Worm (Caenorhabditis elegans) whole organism, L1 larva: Measurements from ENCODE around the gene col-153.

Experiments
- C16A3.4 ChIP-seq: fragments of 150-350 bp; optimal IDR thresholded peaks from 2 replicates; lab custom pipeline; 2014; ENCODE audit warnings: missing biosample characterization, missing genetic modification characterization
- F16B12.6 ChIP-seq: fragments of 150-350 bp; optimal IDR thresholded peaks from 2 replicates; lab custom pipeline; 2014; ENCODE audit warnings: missing biosample characterization, missing genetic modification characterization
- blmp-1 ChIP-seq: fragments of 150-350 bp; optimal IDR thresholded peaks from 2 replicates; lab custom pipeline; 2014; ENCODE audit warnings: missing biosample characterization, missing genetic modification characterization
- ceh-90 ChIP-seq: sonication (generic microtip); optimal IDR thresholded peaks from 2 replicates; lab custom pipeline; 2016; ENCODE audit warnings: missing genetic modification characterization, missing compliant biosample characterization
- dpl-1 ChIP-seq, 3 experiments: fragments of 150-350 bp in 2 of 3; sonication (generic microtip) in 1 of 3; optimal IDR thresholded peaks; 2 replicates each; lab custom pipeline; 2014 to 2017; ENCODE audit warnings: missing biosample characterization in 3 of 3, missing genetic modification characterization in 3 of 3, missing genetic modification reagents in 3 of 3
- dsc-1 ChIP-seq: sonication (generic microtip); optimal IDR thresholded peaks from 2 replicates; lab custom pipeline; 2016; ENCODE audit warnings: mild to moderate bottlenecking, missing genetic modification characterization, missing compliant biosample characterization
- efl-1 ChIP-seq, 4 experiments: fragments of 150-350 bp; optimal IDR thresholded peaks in 3 of 4; peaks in 1 of 4; 1 replicate in 1 of 4; 2 replicates in 3 of 4; lab custom pipeline; 2014; ENCODE audit warnings: missing biosample characterization in 2 of 4, missing genetic modification characterization in 2 of 4, missing genetic modification reagents in 2 of 4
- efl-3 ChIP-seq: fragments of 200-800 bp; sonication (Bioruptor generic); optimal IDR thresholded peaks from 2 replicates; lab custom pipeline; 2018; ENCODE audit warnings: mild to moderate bottlenecking, missing genetic modification characterization, missing compliant biosample characterization
- egl-13 ChIP-seq: sonication (generic microtip); optimal IDR thresholded peaks from 2 replicates; lab custom pipeline; 2016; ENCODE audit warnings: missing genotype, missing genetic modification reagents, missing genetic modification characterization, missing compliant biosample characterization
- egl-27 ChIP-seq, 2 experiments: fragments of 150-350 bp in 1 of 2; sonication (generic microtip); optimal IDR thresholded peaks; 3 replicates each; lab custom pipeline; 2017 to 2018; ENCODE audit warnings: missing biosample characterization in 2 of 2, missing genetic modification characterization in 2 of 2, missing genetic modification reagents in 2 of 2
- elt-2 ChIP-seq: sonication (generic microtip); optimal IDR thresholded peaks from 2 replicates; lab custom pipeline; 2016; ENCODE audit warnings: missing genetic modification characterization, mild to moderate bottlenecking, inconsistent platforms, missing compliant biosample characterization, missing genetic modification reagents
- fkh-4 ChIP-seq: sonication (generic microtip); optimal IDR thresholded peaks from 2 replicates; lab custom pipeline; 2016; ENCODE audit warnings: missing compliant biosample characterization, missing genetic modification characterization, borderline replicate concordance
- fkh-8 ChIP-seq: sonication (generic microtip); optimal IDR thresholded peaks from 2 replicates; lab custom pipeline; 2016; ENCODE audit warnings: mild to moderate bottlenecking, missing genetic modification characterization, missing compliant biosample characterization
- fos-1 ChIP-seq: fragments of 150-350 bp; optimal IDR thresholded peaks from 2 replicates; lab custom pipeline; 2014; ENCODE audit warnings: missing biosample characterization, missing genetic modification characterization
- grh-1 ChIP-seq: fragments of 200-800 bp; sonication (Bioruptor generic); IDR thresholded peaks from 2 replicates; pipeline ENCODE4 v1.3.6; 2022; ENCODE audit warnings: missing genetic modification reagents, missing genetic modification characterization, missing compliant biosample characterization
- hlh-4 ChIP-seq: sonication (generic microtip); optimal IDR thresholded peaks from 2 replicates; lab custom pipeline; 2016; ENCODE audit warnings: mild to moderate bottlenecking, missing genetic modification characterization, missing compliant biosample characterization
- hpl-2 ChIP-seq: fragments of 150-350 bp; optimal IDR thresholded peaks from 2 replicates; lab custom pipeline; 2014; ENCODE audit warnings: missing biosample characterization, missing genetic modification reagents, missing genetic modification characterization
- irx-1 ChIP-seq: sonication (generic microtip); optimal IDR thresholded peaks from 2 replicates; lab custom pipeline; 2016; ENCODE audit warnings: missing genetic modification characterization, missing compliant biosample characterization
- lin-13 ChIP-seq: fragments of 150-350 bp; optimal IDR thresholded peaks from 2 replicates; lab custom pipeline; 2014; ENCODE audit warnings: missing biosample characterization, missing genetic modification reagents, missing genetic modification characterization
- lin-14 ChIP-seq: fragments of 200-800 bp; sonication (Bioruptor generic); optimal IDR thresholded peaks from 2 replicates; lab custom pipeline; 2018; ENCODE audit warnings: mild to moderate bottlenecking, missing genetic modification characterization, moderate library complexity, missing compliant biosample characterization
- lin-15B ChIP-seq: fragments of 150-350 bp; sonication (generic microtip); optimal IDR thresholded peaks from 3 replicates; lab custom pipeline; 2014; ENCODE audit warnings: missing biosample characterization, missing genetic modification characterization
- lin-35 ChIP-seq, 2 experiments: fragments of 150-350 bp; optimal IDR thresholded peaks; 2 replicates each; lab custom pipeline; 2014; ENCODE audit warnings: missing biosample characterization in 2 of 2, missing genetic modification characterization in 2 of 2, missing genetic modification reagents in 2 of 2
- lin-39 ChIP-seq: fragments of 150-350 bp; optimal IDR thresholded peaks from 2 replicates; lab custom pipeline; 2014; ENCODE audit warnings: missing biosample characterization, missing genetic modification reagents, missing genetic modification characterization
- lir-3 ChIP-seq: sonication (generic microtip); optimal IDR thresholded peaks from 2 replicates; lab custom pipeline; 2016; ENCODE audit warnings: mild to moderate bottlenecking, missing genetic modification characterization, moderate library complexity, missing compliant biosample characterization; ENCODE audit not compliant: poor library complexity
- lsy-2 ChIP-seq, 2 experiments: fragments of 150-350 bp; optimal IDR thresholded peaks; 2 replicates each; lab custom pipeline; 2014; ENCODE audit warnings: missing biosample characterization in 2 of 2, missing genetic modification characterization in 2 of 2
- mdl-1 ChIP-seq, 2 experiments: fragments of 150-350 bp; optimal IDR thresholded peaks; 2 replicates each; lab custom pipeline; 2014 to 2017; ENCODE audit warnings: missing biosample characterization in 2 of 2, missing genetic modification characterization in 2 of 2, inconsistent platforms in 1 of 2
- nhr-11 ChIP-seq: fragments of 150-350 bp; optimal IDR thresholded peaks from 2 replicates; lab custom pipeline; 2014; ENCODE audit warnings: missing biosample characterization, missing genetic modification characterization
- nhr-20 ChIP-seq: sonication (generic microtip); optimal IDR thresholded peaks from 2 replicates; lab custom pipeline; 2016; ENCODE audit warnings: mild to moderate bottlenecking, missing genetic modification characterization, missing compliant biosample characterization
- nhr-237 ChIP-seq: fragments of 150-350 bp; optimal IDR thresholded peaks from 2 replicates; lab custom pipeline; 2014; ENCODE audit warnings: missing biosample characterization, missing genetic modification characterization
- nhr-71 ChIP-seq: sonication (generic microtip); optimal IDR thresholded peaks from 2 replicates; lab custom pipeline; 2016; ENCODE audit warnings: mild to moderate bottlenecking, missing genetic modification characterization, moderate library complexity, missing compliant biosample characterization
- nhr-76 ChIP-seq: sonication (generic microtip); optimal IDR thresholded peaks from 2 replicates; lab custom pipeline; 2017; ENCODE audit warnings: missing biosample characterization, missing genetic modification characterization
- nhr-84 ChIP-seq: sonication (generic microtip); optimal IDR thresholded peaks from 2 replicates; lab custom pipeline; 2017; ENCODE audit warnings: missing biosample characterization, missing genetic modification characterization
- nhr-85 ChIP-seq: sonication (generic microtip); peaks from one replicate; lab custom pipeline; 2016; ENCODE audit warnings: missing genetic modification characterization, inconsistent platforms, missing compliant biosample characterization
- pqm-1 ChIP-seq: sonication (generic microtip); optimal IDR thresholded peaks from 3 replicates; lab custom pipeline; 2017; ENCODE audit warnings: missing biosample characterization, missing genetic modification characterization
- snpc-4 ChIP-seq: fragments of 150-350 bp; optimal IDR thresholded peaks from 2 replicates; lab custom pipeline; 2014; ENCODE audit warnings: missing biosample characterization, missing genetic modification characterization
- sox-4 ChIP-seq: sonication (generic microtip); optimal IDR thresholded peaks from 2 replicates; lab custom pipeline; 2016; ENCODE audit warnings: missing genetic modification characterization, missing compliant biosample characterization
- sup-37 ChIP-seq: fragments of 200-800 bp; sonication (Bioruptor generic); optimal IDR thresholded peaks from 2 replicates; lab custom pipeline; 2018; ENCODE audit warnings: mild to moderate bottlenecking, missing genetic modification characterization, missing compliant biosample characterization
- tbx-2 ChIP-seq: sonication (generic microtip); optimal IDR thresholded peaks from 2 replicates; lab custom pipeline; 2016; ENCODE audit warnings: missing genetic modification characterization, missing compliant biosample characterization
- vab-15 ChIP-seq: sonication (generic microtip); optimal IDR thresholded peaks from 2 replicates; lab custom pipeline; 2017; ENCODE audit warnings: missing genotype, mild to moderate bottlenecking, missing genetic modification characterization, missing compliant biosample characterization
- zip-4 ChIP-seq: fragments of 200-800 bp; sonication (Bioruptor generic); optimal IDR thresholded peaks from 2 replicates; lab custom pipeline; 2018; ENCODE audit warnings: mild to moderate bottlenecking, missing genetic modification characterization, moderate library complexity, missing compliant biosample characterization
- ztf-11 ChIP-seq, 2 experiments: sonication (generic microtip); optimal IDR thresholded peaks; 2 replicates each; lab custom pipeline; 2016 to 2017; ENCODE audit warnings: missing genetic modification characterization in 2 of 2, missing biosample characterization in 1 of 2, missing compliant biosample characterization in 1 of 2
- ztf-4 ChIP-seq: fragments of 150-350 bp; optimal IDR thresholded peaks from 2 replicates; lab custom pipeline; 2014; ENCODE audit warnings: missing biosample characterization, missing genetic modification characterization

col-153 gene

ce11 chrV:10949511-10949910, at the start of gene col-153:
col-153 (plus strand) TSS chrV:10949811.
- TF ChIP-seq ztf-11 (tag; optimal IDR thresholded peaks at IDR 0.05; lab: Kevin White, UChicago) = no peak
- peak; percentile 86 for TF ChIP-seq blmp-1
- TF ChIP-seq lir-3 (tag; lab: Kevin White, UChicago) = no peak

- no peak for TF ChIP-seq nhr-237 (tag; lab: Kevin White, UChicago)
- no peak for TF ChIP-seq efl-1 (optimal IDR thresholded peaks at IDR 0.05; lab: Kevin White, UChicago)
- TF ChIP-seq efl-1 (GFP tag; optimal IDR thresholded peaks at IDR 0.05 in 1 of 2; lab: Kevin White, UChicago) = peak in 1 of 2 experiments; percentile 48
Observed at ce11 chrV:10901125-10901524, 48.5 kb upstream of the col-153 start, which contains the start of gene spp-16. spp-16 (minus strand) TSS chrV:10901303.

ce11 chrV:10902682-10903081, 46.9 kb upstream of the col-153 start, which contains the start of gene F32D8.8:
F32D8.8 (minus strand) TSS chrV:10902782.
- TF ChIP-seq egl-13 (tag; lab: Kevin White, UChicago) = no peak
- TF ChIP-seq hlh-4 (tag; lab: Kevin White, UChicago) = no peak
- TF ChIP-seq vab-15 (tag; lab: Kevin White, UChicago) = no peak
- TF ChIP-seq pqm-1 (tag; lab: Kevin White, UChicago) = no peak
- TF ChIP-seq fkh-8 (tag; lab: Kevin White, UChicago) = no peak
- TF ChIP-seq dpl-1 (GFP tag; optimal IDR thresholded peaks at IDR 0.05; lab: Kevin White, UChicago) = no peak
- TF ChIP-seq efl-1 (optimal IDR thresholded peaks at IDR 0.05; lab: Kevin White, UChicago) = no peak
- TF ChIP-seq efl-1 (GFP tag; optimal IDR thresholded peaks at IDR 0.05 in 1 of 2; lab: Kevin White, UChicago) = no peak
- TF ChIP-seq mdl-1 (tag; optimal IDR thresholded peaks at IDR 0.05; lab: Kevin White, UChicago) = no peak
- no peak for TF ChIP-seq lin-35 (GFP tag; optimal IDR thresholded peaks at IDR 0.05; lab: Kevin White, UChicago)
- TF ChIP-seq nhr-76 (tag; lab: Kevin White, UChicago) = no peak
- no peak for TF ChIP-seq egl-27 (tag; optimal IDR thresholded peaks at IDR 0.05; lab: Kevin White, UChicago)

- TF ChIP-seq lir-3 (tag; lab: Kevin White, UChicago) = no peak
- TF ChIP-seq lin-35 (GFP tag; optimal IDR thresholded peaks at IDR 0.05; lab: Kevin White, UChicago) = no peak
- TF ChIP-seq lin-14 (GFP tag; lab: Kevin White, UChicago) = peak; percentile 40
- TF ChIP-seq sox-4 (tag; lab: Kevin White, UChicago) = no peak
- peak; percentile 4 for TF ChIP-seq dsc-1 (tag; lab: Kevin White, UChicago)
- TF ChIP-seq, all 84 proteins: peak for 2
Observed at ce11 chrV:10903748-10904147, 45.9 kb upstream of the col-153 start, which contains the start of gene F32D8.15. F32D8.15 (plus strand) TSS chrV:10904048.

- TF ChIP-seq nhr-71 (tag; lab: Kevin White, UChicago) (no peak), C16A3.4 (no peak), tbx-2 (tag; lab: Kevin White, UChicago) (no peak), dsc-1 (tag; lab: Kevin White, UChicago) (peak; percentile 23), nhr-76 (tag; lab: Kevin White, UChicago) (no peak), zip-4 (GFP tag; lab: Kevin White, UChicago) (no peak), sup-37 (no peak), lin-39 (tag; lab: Kevin White, UChicago) (no peak), blmp-1 (peak; percentile 61), nhr-11 (tag; lab: Kevin White, UChicago) (no peak), fos-1 (no peak), lin-15B (no peak), ceh-90 (no peak), lin-14 (GFP tag; lab: Kevin White, UChicago) (peak; percentile 82), lir-3 (tag; lab: Kevin White, UChicago) (no peak), F16B12.6 (tag; lab: Kevin White, UChicago) (no peak), snpc-4 (no peak), lin-13 (GFP tag; lab: Kevin White, UChicago) (no peak), grh-1 (GFP tag; lab: Robert Waterston, UW) (no peak), nhr-84 (tag; lab: Kevin White, UChicago) (no peak), nhr-20 (tag; lab: Kevin White, UChicago) (no peak), lsy-2 (tag; optimal IDR thresholded peaks at IDR 0.05; lab: Kevin White, UChicago) (peak in 1 of 2 experiments; percentile 7), nhr-237 (tag; lab: Kevin White, UChicago) (no peak), nhr-85 (tag; lab: Kevin White, UChicago) (no peak), hpl-2 (no peak), fkh-4 (tag; lab: Kevin White, UChicago) (no peak), ztf-4 (tag; lab: Kevin White, UChicago) (no peak), elt-2 (no peak), efl-3 (GFP tag; lab: Kevin White, UChicago) (no peak), irx-1 (tag; lab: Kevin White, UChicago) (no peak), egl-27 (tag; optimal IDR thresholded peaks at IDR 0.05; lab: Kevin White, UChicago) (no peak)
Observed at ce11 chrV:10904795-10905194, 44.8 kb upstream of the col-153 start.
